Fruit fly (Drosophila melanogaster): ENCODE measurements around the gene GstO1.

GstO1 gene

DNA sequence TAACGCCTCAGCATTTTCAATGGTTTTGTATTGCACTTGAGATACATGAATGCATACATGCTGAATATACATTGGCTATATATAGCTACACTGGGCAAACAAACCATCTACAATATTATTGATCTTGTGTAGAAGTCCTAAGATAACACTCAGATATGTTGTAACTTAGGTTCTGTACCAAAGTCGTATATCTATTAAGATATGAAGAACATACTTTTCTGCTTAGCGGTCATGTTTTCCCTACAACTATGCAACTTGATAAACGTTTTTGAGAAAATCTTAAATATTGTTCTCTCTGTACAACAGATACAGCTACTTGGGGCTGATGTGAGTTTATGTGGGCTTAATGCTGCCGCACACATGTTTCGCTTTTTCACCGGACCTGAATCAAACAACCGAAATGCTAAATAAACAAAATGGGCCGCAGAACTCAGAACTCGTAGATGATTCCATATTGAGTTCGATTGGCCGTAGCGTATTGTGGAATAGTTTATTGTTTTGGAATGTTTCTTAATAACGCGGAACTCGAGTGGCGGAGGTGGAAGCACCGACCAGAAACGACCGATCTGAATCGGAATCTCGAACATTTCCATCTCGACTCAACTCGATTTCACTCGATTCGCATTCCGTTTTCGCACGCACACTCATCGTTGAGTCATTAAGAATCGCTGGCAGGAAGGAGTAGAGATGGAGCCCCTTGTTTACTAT lies 24.7 kb upstream of the GstO1 start (continued):
- TF ChIP-seq croc (GFP tag; conservative IDR thresholded peaks at IDR 0.05) (peak; percentile 48; the same call in 2 of the 3 replicates), Abd-B (GFP tag; optimal IDR thresholded peaks at IDR 0.05) (peak; percentile 8), wek (GFP tag; optimal IDR thresholded peaks at IDR 0.05) (peak; percentile 30), eve (GFP tag; optimal IDR thresholded peaks at IDR 0.05) (peak in 1 of 2 experiments; percentile 83), gcm2 (GFP tag; optimal IDR thresholded peaks at IDR 0.05) (no peak), jing (GFP tag; optimal IDR thresholded peaks at IDR 0.05) (peak; percentile 32), slou (GFP tag; optimal IDR thresholded peaks at IDR 0.05) (no peak), CG4328 (GFP tag; optimal IDR thresholded peaks at IDR 0.05) (peak; percentile 44), chn (GFP tag; optimal IDR thresholded peaks at IDR 0.05) (peak; percentile 22), gsb (GFP tag; IDR thresholded peaks at IDR 0.05) (0 out of 2 replicates have a peak, but pooled peaks have one; percentile 7), sens-2 (GFP tag; IDR thresholded peaks at IDR 0.05) (peak; percentile 45; the same call in 1 of the 2 replicates), tap (tag; optimal IDR thresholded peaks at IDR 0.05) (peak; percentile 61), CG8290 (GFP tag; optimal IDR thresholded peaks at IDR 0.05) (peak; percentile 18), CG8290 (tag; optimal IDR thresholded peaks at IDR 0.05) (peak in 1 of 2 experiments; percentile 37), CG10147 (GFP tag; optimal IDR thresholded peaks at IDR 0.05) (peak; percentile 15), CG3847 (GFP tag; IDR thresholded peaks at IDR 0.05) (0 out of 2 replicates have a peak, but pooled peaks have one; percentile 6), CG2889 (GFP tag; IDR thresholded peaks at IDR 0.05) (no peak), CG14050 (GFP tag; IDR thresholded peaks at IDR 0.05) (0 out of 3 replicates have a peak, but pooled peaks have one; percentile 15), CG7987 (GFP tag; optimal IDR thresholded peaks at IDR 0.05) (no peak), Nf-YA (GFP tag; IDR thresholded peaks at IDR 0.05) (no peak), CG2116 (GFP tag; optimal IDR thresholded peaks at IDR 0.05) (peak; percentile 38), Oli (tag; optimal IDR thresholded peaks at IDR 0.05) (peak; percentile 59), Mad (GFP tag; optimal IDR thresholded peaks at IDR 0.05) (no peak), BEAF-32 (GFP tag; optimal IDR thresholded peaks at IDR 0.05) (no peak), D (optimal IDR thresholded peaks at IDR 0.05) (no peak), D (GFP tag; optimal IDR thresholded peaks at IDR 0.05) (peak; percentile 56), Ptx1 (GFP tag; IDR thresholded peaks at IDR 0.05) (peak; percentile 62), CG12236 (GFP tag; optimal IDR thresholded peaks at IDR 0.05) (peak; percentile 54), pum (GFP tag; optimal IDR thresholded peaks at IDR 0.05) (peak; percentile 55), tio (GFP tag; optimal IDR thresholded peaks at IDR 0.05) (peak; percentile 24), HmgD (GFP tag; optimal IDR thresholded peaks at IDR 0.05) (no peak), ems (GFP tag; optimal IDR thresholded peaks at IDR 0.05) (peak; percentile 15), ci (GFP tag; IDR thresholded peaks at IDR 0.05) (peak; percentile 68; the same call in 1 of the 3 replicates), Nf-YC (tag; optimal IDR thresholded peaks at IDR 0.05) (peak; percentile 18), al (GFP tag; IDR thresholded peaks at IDR 0.05) (0 out of 2 replicates have a peak, but pooled peaks have one; percentile 13), CG3995 (GFP tag; optimal IDR thresholded peaks at IDR 0.05) (no peak), hkb (optimal IDR thresholded peaks at IDR 0.05) (no peak), hkb (GFP tag; IDR thresholded peaks at IDR 0.05) (peak; percentile 70), dmrt11E (tag; optimal IDR thresholded peaks at IDR 0.05) (peak; percentile 62), ham (GFP tag; IDR thresholded peaks at IDR 0.05) (no peak), H2.0 (GFP tag; IDR thresholded peaks at IDR 0.05) (no peak), CG12219 (GFP tag; optimal IDR thresholded peaks at IDR 0.05) (peak; percentile 35), esg (GFP tag; conservative IDR thresholded peaks at IDR 0.05) (no peak), HHEX (GFP tag; optimal IDR thresholded peaks at IDR 0.05) (peak; percentile 17), Sox100B (GFP tag; optimal IDR thresholded peaks at IDR 0.05) (peak; percentile 51), CG3407 (GFP tag; optimal IDR thresholded peaks at IDR 0.05) (peak; percentile 53), ato (GFP tag; IDR thresholded peaks at IDR 0.05; ENCODE audit: partially characterized antibody) (no peak), p53 (GFP tag; optimal IDR thresholded peaks at IDR 0.05) (no peak), jumu (GFP tag; optimal IDR thresholded peaks at IDR 0.05) (peak; percentile 9), peb (GFP tag; IDR thresholded peaks at IDR 0.05) (no peak), CG4707 (GFP tag; optimal IDR thresholded peaks at IDR 0.05) (peak; percentile 51)

Measured in whole organism, embryonic.